Fruit fly (Drosophila melanogaster): ENCODE data around the gene CG13310.

The CG13310 gene

DNA sequence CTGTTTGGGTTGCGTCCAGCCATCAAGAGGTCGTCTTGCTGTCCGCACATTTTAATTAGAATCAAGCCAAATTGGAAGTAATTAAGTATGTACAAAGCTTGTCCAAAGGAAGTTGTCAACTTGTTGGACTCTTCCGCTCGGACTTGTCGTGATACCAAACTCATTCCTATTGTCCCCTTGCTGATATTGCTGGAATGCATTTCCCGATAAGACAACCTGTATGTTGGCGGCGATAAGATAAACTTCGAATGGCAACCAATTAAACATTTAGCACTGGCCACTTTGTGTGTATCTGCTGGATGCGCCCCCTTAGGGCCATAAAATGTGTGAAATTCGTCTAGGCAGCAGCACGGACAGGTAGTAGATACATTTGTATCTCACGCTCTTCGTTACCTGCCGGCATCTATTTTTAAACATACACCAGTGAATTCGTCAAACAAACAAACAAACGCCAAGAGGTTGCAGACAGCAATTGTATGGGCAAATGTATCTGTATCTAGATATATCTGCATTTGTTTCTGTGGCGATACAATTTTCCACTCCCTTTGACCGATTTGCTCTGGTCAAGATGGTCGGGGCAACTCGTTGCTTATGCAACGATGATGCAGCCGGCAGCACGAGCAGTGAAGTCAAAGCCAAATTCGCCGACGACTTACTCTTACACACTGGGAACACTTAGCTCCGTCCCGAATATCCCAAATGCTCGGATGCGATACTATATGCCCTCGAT, 32.6 kb upstream of the CG13310 start (continued):
- TF ChIP-seq Awh (GFP tag; IDR thresholded peaks at IDR 0.05) = 0 out of 2 replicates have a peak, but pooled peaks have one; percentile 7
- TF ChIP-seq CG5953 (GFP tag; IDR thresholded peaks at IDR 0.05) = 0 out of 2 replicates have a peak, but pooled peaks have one; percentile 18
- TF ChIP-seq cad (GFP tag; optimal IDR thresholded peaks at IDR 0.05) = peak; percentile 93

- TF ChIP-seq CG34224 (GFP tag; IDR thresholded peaks at IDR 0.05; ENCODE audit: partially characterized antibody) (no peak), zen2 (GFP tag; IDR thresholded peaks at IDR 0.05; ENCODE audit: partially characterized antibody) (no peak), vvl (GFP tag; IDR thresholded peaks at IDR 0.05) (peak; percentile 63; the same call in 1 of the 2 replicates), CG9876 (GFP tag; optimal IDR thresholded peaks at IDR 0.05) (no peak), CG13894 (tag; optimal IDR thresholded peaks at IDR 0.05) (peak; percentile 62), gsb (GFP tag; IDR thresholded peaks at IDR 0.05) (no peak), cwo (GFP tag; optimal IDR thresholded peaks at IDR 0.05) (no peak), YL-1 (GFP tag; optimal IDR thresholded peaks at IDR 0.05) (no peak), chinmo (GFP tag; IDR thresholded peaks at IDR 0.05; ENCODE audit: partially characterized antibody) (peak; percentile 78; the same call in 2 of the 4 replicates), Sry-δ (GFP tag; optimal IDR thresholded peaks at IDR 0.05) (no peak), bcd (GFP tag; optimal IDR thresholded peaks at IDR 0.05) (no peak), lilli (GFP tag; optimal IDR thresholded peaks at IDR 0.05) (no peak), CG6689 (GFP tag; IDR thresholded peaks at IDR 0.05) (no peak), Neu2 (GFP tag; optimal IDR thresholded peaks at IDR 0.05; ENCODE audit: borderline replicate concordance) (no peak), CG12769 (tag; optimal IDR thresholded peaks at IDR 0.05) (peak; percentile 17), gro (GFP tag; optimal IDR thresholded peaks at IDR 0.05) (no peak), CG11560 (tag; IDR thresholded peaks at IDR 0.05) (no peak), CG7372 (GFP tag; IDR thresholded peaks at IDR 0.05) (no peak), gt (GFP tag; IDR thresholded peaks at IDR 0.05) (no peak), sc (optimal IDR thresholded peaks at IDR 0.05) (no peak), sc (GFP tag; optimal IDR thresholded peaks at IDR 0.05) (no peak), CG1792 (GFP tag; optimal IDR thresholded peaks at IDR 0.05) (no peak), CG6683 (GFP tag; optimal IDR thresholded peaks at IDR 0.05) (no peak), twi (tag; optimal IDR thresholded peaks at IDR 0.05) (no peak), nerfin-2 (GFP tag; IDR thresholded peaks at IDR 0.05; ENCODE audit: partially characterized antibody) (no peak), CG3281 (GFP tag; optimal IDR thresholded peaks at IDR 0.05) (no peak), CG15696 (tag; optimal IDR thresholded peaks at IDR 0.05) (no peak), sim (GFP tag; IDR thresholded peaks at IDR 0.05) (no peak), lov (optimal IDR thresholded peaks at IDR 0.05) (no peak), lov (GFP tag; IDR thresholded peaks at IDR 0.05) (no peak), Fer3 (tag; optimal IDR thresholded peaks at IDR 0.05) (no peak), CG4730 (GFP tag; IDR thresholded peaks at IDR 0.05) (no peak), Sox100B (GFP tag; optimal IDR thresholded peaks at IDR 0.05) (no peak), CG6654 (GFP tag; optimal IDR thresholded peaks at IDR 0.05) (no peak), pita (GFP tag; optimal IDR thresholded peaks at IDR 0.05) (no peak), CG18262 (tag; optimal IDR thresholded peaks at IDR 0.05) (no peak), abd-A (tag; optimal IDR thresholded peaks at IDR 0.05) (peak; percentile 20), CG10543 (GFP tag; optimal IDR thresholded peaks at IDR 0.05) (no peak), CG7963 (GFP tag; IDR thresholded peaks at IDR 0.05; ENCODE audit: partially characterized antibody) (no peak), wor (GFP tag; IDR thresholded peaks at IDR 0.05) (no peak), eve (GFP tag; optimal IDR thresholded peaks at IDR 0.05) (no peak), lmd (GFP tag; IDR thresholded peaks at IDR 0.05) (no peak), Spps (tag; optimal IDR thresholded peaks at IDR 0.05) (no peak), sd (tag; optimal IDR thresholded peaks at IDR 0.05) (peak; percentile 56), CG10147 (GFP tag; optimal IDR thresholded peaks at IDR 0.05) (no peak), zfh2 (GFP tag; optimal IDR thresholded peaks at IDR 0.05) (no peak)
Measured at dm6 chr3L:8830954-8831353, 30.6 kb upstream of the CG13310 start.

Data from whole organism, embryonic.